Worm (Caenorhabditis elegans): Measurements from ENCODE around the gene C07A12.2.
A peak's percentile ranks its signal among the peaks of the same experiment; 100 is the strongest.

Gene C07A12.2

ce11 chrX:4530426-4531044 is 14.1 kb upstream of the C07A12.2 start:
- TF ChIP-seq fos-1 (tag; optimal IDR thresholded peaks at IDR 0.05) = peak; percentile 26
- no peak for TF ChIP-seq lin-13 (GFP tag; optimal IDR thresholded peaks at IDR 0.05)
- TF ChIP-seq ztf-1 (GFP tag; conservative IDR thresholded peaks at IDR 0.05) = no peak
- peak in 1 of 2 experiments; percentile 11 for TF ChIP-seq lsy-2 (tag; optimal IDR thresholded peaks at IDR 0.05)
- TF ChIP-seq skn-1 (tag; optimal IDR thresholded peaks at IDR 0.05) = no peak
- TF ChIP-seq crh-2 (tag; optimal IDR thresholded peaks at IDR 0.05) = peak; percentile 31
- TF ChIP-seq elt-3 (tag; optimal IDR thresholded peaks at IDR 0.05) = no peak
- peak; percentile 31 for TF ChIP-seq sma-9 (GFP tag; optimal IDR thresholded peaks at IDR 0.05)
- TF ChIP-seq sma-9 (tag; optimal IDR thresholded peaks at IDR 0.05) = no peak

DNA sequence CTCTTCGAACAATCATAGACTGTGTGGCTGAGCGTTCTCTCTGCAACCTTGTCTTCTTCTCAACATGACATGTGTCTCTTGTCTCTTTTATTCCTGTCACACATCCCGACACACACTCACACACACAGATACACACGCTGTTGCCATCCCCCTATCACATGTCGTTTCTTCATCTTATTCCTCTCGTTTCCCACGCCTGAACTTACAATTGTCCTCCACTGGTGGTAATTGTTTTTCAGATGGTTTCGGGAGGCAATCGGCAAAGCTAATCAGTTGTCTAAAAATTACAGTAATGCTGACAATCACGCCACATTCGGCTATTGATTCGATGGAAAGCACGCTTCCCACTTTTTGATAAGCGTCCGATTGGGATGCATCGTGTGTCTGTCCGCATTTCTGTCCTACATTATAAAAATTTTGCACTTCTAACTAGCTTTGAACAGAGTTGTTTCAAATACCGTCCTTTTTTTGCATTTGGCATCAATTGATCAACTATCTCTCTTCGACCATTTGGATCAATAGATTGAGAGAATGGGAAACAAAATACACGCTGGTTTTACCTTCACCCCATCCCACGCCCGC is 12.4 kb upstream of the C07A12.2 start, which contains the start of gene nhr-35:
Gene nhr-35, plus strand, starts transcription at position 532 of the 582 bp plus-strand sequence.
- peak; percentile 94 for TF ChIP-seq nhr-129 (tag; optimal IDR thresholded peaks at IDR 0.05)
- peak; percentile 50 to 57 for TF ChIP-seq mdl-1 (tag; optimal IDR thresholded peaks at IDR 0.05)
- no peak for TF ChIP-seq elt-3 (tag; optimal IDR thresholded peaks at IDR 0.05)
- TF ChIP-seq alr-1 (tag; optimal IDR thresholded peaks at IDR 0.05) = no peak
- no peak for TF ChIP-seq ztf-1 (GFP tag; conservative IDR thresholded peaks at IDR 0.05)
- TF ChIP-seq F13H6.1 (tag; optimal IDR thresholded peaks at IDR 0.05) = peak; percentile 82
- peak; percentile 39 for TF ChIP-seq nhr-6 (tag; optimal IDR thresholded peaks at IDR 0.05)
- TF ChIP-seq Y55F3AM.14 (GFP tag; optimal IDR thresholded peaks at IDR 0.05) = peak; percentile 34
- peak; percentile 62 for TF ChIP-seq C34F6.9 (tag; optimal IDR thresholded peaks at IDR 0.05)
- peak; percentile 88 for TF ChIP-seq nhr-21 (tag; optimal IDR thresholded peaks at IDR 0.05)
- TF ChIP-seq gmeb-1 (tag; optimal IDR thresholded peaks at IDR 0.05) = peak; percentile 63
- TF ChIP-seq nhr-237 (tag; optimal IDR thresholded peaks at IDR 0.05) = no peak
- TF ChIP-seq nhr-10 (tag; optimal IDR thresholded peaks at IDR 0.05) = peak; percentile 18
- peak; percentile 57 for TF ChIP-seq crh-2 (tag; optimal IDR thresholded peaks at IDR 0.05)
- peak; percentile 66 for TF ChIP-seq fos-1 (tag; optimal IDR thresholded peaks at IDR 0.05)
- TF ChIP-seq ceh-16 (tag; optimal IDR thresholded peaks at IDR 0.05) = no peak
- TF ChIP-seq R02D3.7 (tag; optimal IDR thresholded peaks at IDR 0.05) = no peak
- no peak for TF ChIP-seq peb-1 (tag; optimal IDR thresholded peaks at IDR 0.05)
- TF ChIP-seq nhr-77 (tag; optimal IDR thresholded peaks at IDR 0.05) = no peak
- peak; percentile 3 for TF ChIP-seq ama-1 (optimal IDR thresholded peaks at IDR 0.05)
- TF ChIP-seq lsy-2 (tag; optimal IDR thresholded peaks at IDR 0.05) = peak in 1 of 2 experiments; percentile 57
- TF ChIP-seq ztf-11 (tag; optimal IDR thresholded peaks at IDR 0.05) = no peak
- TF ChIP-seq nhr-25 (tag; optimal IDR thresholded peaks at IDR 0.05) = peak; percentile 87
- peak; percentile 71 for TF ChIP-seq sma-3 (GFP tag; optimal IDR thresholded peaks at IDR 0.05)
- peak; percentile 23 for TF ChIP-seq ztf-4 (tag; optimal IDR thresholded peaks at IDR 0.05)
- TF ChIP-seq sma-9 (GFP tag; optimal IDR thresholded peaks at IDR 0.05) = peak; percentile 95
- no peak for TF ChIP-seq sma-9 (tag; optimal IDR thresholded peaks at IDR 0.05)
- TF ChIP-seq blmp-1 (tag; optimal IDR thresholded peaks at IDR 0.05; ENCODE audit: insufficient read depth) = peak; percentile 60

- TF ChIP-seq lin-13 (GFP tag; optimal IDR thresholded peaks at IDR 0.05) (no peak), nhr-77 (tag; optimal IDR thresholded peaks at IDR 0.05) (no peak), egl-27 (tag; optimal IDR thresholded peaks at IDR 0.05) (no peak), nhr-237 (tag; optimal IDR thresholded peaks at IDR 0.05) (no peak), lsy-2 (tag; optimal IDR thresholded peaks at IDR 0.05) (no peak), R02D3.7 (tag; optimal IDR thresholded peaks at IDR 0.05) (no peak), snpc-4 (tag; optimal IDR thresholded peaks at IDR 0.05) (no peak), mab-5 (tag; optimal IDR thresholded peaks at IDR 0.05) (no peak), nhr-25 (tag; optimal IDR thresholded peaks at IDR 0.05) (no peak), nhr-23 (tag; optimal IDR thresholded peaks at IDR 0.05) (no peak), mdl-1 (tag; optimal IDR thresholded peaks at IDR 0.05) (no peak), aly-2 (tag; optimal IDR thresholded peaks at IDR 0.05) (no peak)
Measured at ce11 chrX:4534112-4534511, 10.5 kb upstream of the C07A12.2 start.

- no peak for TF ChIP-seq unc-62 (GFP tag; optimal IDR thresholded peaks at IDR 0.05)
- TF ChIP-seq elt-1 (tag; optimal IDR thresholded peaks at IDR 0.05) = no peak
- TF ChIP-seq nhr-6 (tag; optimal IDR thresholded peaks at IDR 0.05) = no peak
- TF ChIP-seq nhr-25 (tag; optimal IDR thresholded peaks at IDR 0.05) = no peak
- TF ChIP-seq lsy-2 (tag; optimal IDR thresholded peaks at IDR 0.05) = no peak
- no peak for TF ChIP-seq ztf-4 (tag; optimal IDR thresholded peaks at IDR 0.05)
- no peak for TF ChIP-seq nhr-237 (tag; optimal IDR thresholded peaks at IDR 0.05)
- no peak for TF ChIP-seq Y55F3AM.14 (GFP tag; optimal IDR thresholded peaks at IDR 0.05)
- TF ChIP-seq fos-1 (tag; optimal IDR thresholded peaks at IDR 0.05) = no peak
- no peak for TF ChIP-seq peb-1 (tag; optimal IDR thresholded peaks at IDR 0.05)
- TF ChIP-seq nhr-23 (tag; optimal IDR thresholded peaks at IDR 0.05) = no peak
Measured at ce11 chrX:4548929-4549328, 4.3 kb downstream of the C07A12.2 start.
